Worm (Caenorhabditis elegans) whole organism, L4/young adult: ENCODE measurements around the gene srbc-22.

Experiments used
- W03F9.2 ChIP-seq: fragments of 150-350 bp; optimal IDR thresholded peaks from 2 replicates; lab custom pipeline; 2014; ENCODE audit warnings: missing biosample characterization, missing genetic modification characterization
- dao-5 ChIP-seq: sonication (generic microtip); optimal IDR thresholded peaks from 2 replicates; lab custom pipeline; 2016; ENCODE audit warnings: missing genotype, missing genetic modification characterization, moderate library complexity, missing compliant biosample characterization
- him-1 ChIP-seq: sonication (generic microtip); optimal IDR thresholded peaks from 2 replicates; lab custom pipeline; 2016; ENCODE audit warnings: missing genotype, missing genetic modification reagents, missing genetic modification characterization, missing compliant biosample characterization

ce11 chrV:2175242-2175641, 18.3 kb downstream of the srbc-22 start, which contains the start of gene C45H4.18:
- TF ChIP-seq him-1 (tag; lab: Kevin White, UChicago) (no peak), dao-5 (tag; lab: Kevin White, UChicago) (no peak), W03F9.2 (tag; lab: Kevin White, UChicago) (no peak)
